Fruit fly (Drosophila melanogaster): Measurements from ENCODE around the gene CG14383.

The CG14383 gene

DNA sequence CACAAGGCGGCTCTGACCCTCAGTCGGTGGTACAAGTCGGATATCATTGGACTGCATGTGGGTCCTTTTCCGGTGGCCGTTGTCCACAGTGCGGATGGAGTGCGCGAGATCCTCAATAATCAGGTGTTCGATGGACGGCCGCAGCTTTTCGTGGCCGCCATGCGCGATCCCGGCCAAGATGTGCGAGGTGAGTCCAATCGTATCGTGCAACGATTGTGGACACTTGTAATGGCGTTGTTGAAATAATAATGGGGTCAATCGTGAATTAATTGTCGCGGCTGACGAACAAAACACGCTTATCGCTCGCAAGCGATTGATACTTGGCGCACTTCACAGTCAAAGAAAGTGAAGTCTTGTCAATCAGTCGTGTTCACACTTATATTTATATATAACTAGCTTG is 24.3 kb downstream of the CG14383 start:
- no peak for TF ChIP-seq insv (optimal IDR thresholded peaks at IDR 0.05)
- TF ChIP-seq Sin3A (optimal IDR thresholded peaks at IDR 0.05), result no peak
- TF ChIP-seq ttk (optimal IDR thresholded peaks at IDR 0.05), result no peak
- TF ChIP-seq h (optimal IDR thresholded peaks at IDR 0.05), result no peak
- TF ChIP-seq Myc (optimal IDR thresholded peaks at IDR 0.05), result no peak
- no peak for TF ChIP-seq psq (optimal IDR thresholded peaks at IDR 0.05)

DNA sequence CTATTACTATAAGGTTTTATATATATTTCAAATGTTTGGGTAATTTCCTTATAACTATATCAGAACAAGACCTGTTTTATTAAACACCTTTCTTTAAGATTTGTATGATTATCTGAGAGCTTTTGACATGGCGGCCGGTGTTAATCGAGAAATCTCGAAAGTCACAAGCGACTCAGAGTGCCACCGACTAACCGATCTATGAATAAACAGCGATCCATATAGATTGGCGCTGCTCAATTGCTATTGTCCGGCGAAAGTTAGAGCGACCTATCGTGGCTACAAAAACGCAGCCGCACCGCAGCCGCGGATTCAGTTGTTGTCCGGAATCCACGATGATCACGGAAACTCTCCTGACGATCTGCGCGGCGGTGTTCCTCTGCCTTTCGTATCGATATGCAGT is 24.8 kb downstream of the CG14383 start, which contains the start of gene Cyp304a1:
Gene Cyp304a1 (plus strand): TSS at position 301 of the 400 bp plus-strand sequence.
- TF ChIP-seq h (optimal IDR thresholded peaks at IDR 0.05), result no peak
- TF ChIP-seq ttk (optimal IDR thresholded peaks at IDR 0.05), result no peak
- no peak for TF ChIP-seq psq (optimal IDR thresholded peaks at IDR 0.05)
- TF ChIP-seq Sin3A (optimal IDR thresholded peaks at IDR 0.05), result no peak
- no peak for TF ChIP-seq insv (optimal IDR thresholded peaks at IDR 0.05)
- no peak for TF ChIP-seq Myc (optimal IDR thresholded peaks at IDR 0.05)

DNA sequence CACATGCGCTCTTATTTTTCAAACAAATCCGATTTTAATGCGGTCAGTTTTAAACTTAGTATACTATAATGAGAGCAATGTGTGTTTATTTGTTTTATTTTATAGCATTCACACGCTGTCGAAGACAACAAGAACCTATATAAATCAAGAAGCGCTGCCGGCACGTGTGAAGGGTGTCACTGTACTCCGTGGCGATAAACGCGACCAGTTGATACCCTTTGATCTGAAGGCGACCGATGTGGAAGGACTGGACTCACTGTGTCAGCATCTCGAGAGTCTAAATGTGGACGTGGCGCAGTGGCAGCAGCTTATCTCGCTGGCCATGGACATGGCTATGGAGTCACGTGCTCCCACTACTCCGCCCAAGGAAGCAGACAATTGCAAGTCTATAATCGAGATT is 25.7 kb downstream of the CG14383 start:
- TF ChIP-seq ttk (optimal IDR thresholded peaks at IDR 0.05) (no peak), insv (optimal IDR thresholded peaks at IDR 0.05) (no peak), h (optimal IDR thresholded peaks at IDR 0.05) (no peak), Myc (optimal IDR thresholded peaks at IDR 0.05) (no peak), psq (optimal IDR thresholded peaks at IDR 0.05) (no peak), Sin3A (optimal IDR thresholded peaks at IDR 0.05) (no peak)

DNA sequence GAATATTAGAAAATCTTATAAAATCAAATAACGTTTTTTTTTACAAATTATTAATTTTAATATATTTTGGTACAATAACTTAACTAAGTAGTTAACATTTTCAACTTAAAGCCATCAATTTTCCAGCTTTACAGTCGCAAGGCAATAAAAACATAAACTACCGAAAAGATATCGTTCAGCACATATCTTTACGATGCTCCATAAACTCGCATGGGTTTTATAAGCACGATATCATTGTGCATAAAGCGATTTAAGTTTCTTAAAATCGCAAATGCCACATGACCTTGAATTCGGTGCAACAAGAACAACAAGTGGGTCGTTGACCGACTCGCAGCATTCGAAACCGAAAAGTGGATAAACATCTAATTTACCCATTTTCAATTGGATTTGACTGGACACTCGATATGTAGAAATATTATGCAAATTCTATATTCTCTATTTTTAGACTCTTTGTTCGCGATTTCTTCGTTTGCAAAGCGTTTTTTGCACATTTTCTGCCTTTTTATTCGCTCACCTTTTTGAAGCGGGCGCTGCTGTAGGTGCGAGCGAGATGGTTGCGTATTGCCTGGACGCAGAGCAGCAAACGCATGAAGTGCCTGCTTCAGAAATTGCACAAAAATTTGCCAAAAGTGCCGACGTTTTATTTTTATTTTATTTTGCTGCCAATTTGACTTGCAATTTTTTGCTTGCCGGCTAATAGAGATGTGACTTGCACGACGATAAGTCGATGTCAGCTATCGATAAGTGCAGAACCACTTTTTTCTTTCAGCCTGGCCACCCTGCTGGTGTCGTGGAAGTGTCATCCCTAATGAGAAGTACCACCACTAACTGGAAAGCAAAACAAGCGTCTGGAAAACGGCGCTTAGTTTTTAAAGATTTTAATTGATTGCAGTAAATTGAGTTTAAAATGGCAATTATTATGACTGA is 27.1 kb downstream of the CG14383 start, which contains the start of gene Spc25:
Gene Spc25 (plus strand): TSS at position 817 of the 927 bp plus-strand sequence.
- no peak for TF ChIP-seq insv (optimal IDR thresholded peaks at IDR 0.05)
- TF ChIP-seq Myc (optimal IDR thresholded peaks at IDR 0.05), result no peak
- TF ChIP-seq h (optimal IDR thresholded peaks at IDR 0.05), result no peak
- TF ChIP-seq ttk (optimal IDR thresholded peaks at IDR 0.05), result no peak
- TF ChIP-seq Sin3A (optimal IDR thresholded peaks at IDR 0.05), result no peak
- TF ChIP-seq psq (optimal IDR thresholded peaks at IDR 0.05), result no peak

DNA sequence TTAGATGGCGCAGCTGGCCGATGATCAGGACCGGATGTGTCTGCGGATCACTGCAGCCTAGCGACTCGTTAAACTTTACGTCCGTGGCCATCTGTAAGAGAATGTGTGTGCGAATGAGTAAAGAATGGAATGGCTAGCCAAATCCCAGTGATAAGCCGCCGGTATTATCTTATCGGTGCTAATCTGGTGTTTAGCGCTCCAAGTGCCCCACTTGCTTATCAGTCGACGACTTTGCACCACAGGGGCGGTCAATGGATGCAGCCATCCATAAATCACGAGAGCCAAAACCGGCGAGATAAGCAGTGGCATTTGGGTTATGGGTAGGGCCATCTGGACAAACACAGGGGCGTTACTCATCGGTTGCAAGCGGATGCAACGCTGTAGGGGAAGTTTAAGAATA is 28.1 kb downstream of the CG14383 start:
- TF ChIP-seq Myc (optimal IDR thresholded peaks at IDR 0.05), result no peak
- TF ChIP-seq ttk (optimal IDR thresholded peaks at IDR 0.05), result no peak
- TF ChIP-seq insv (optimal IDR thresholded peaks at IDR 0.05), result no peak
- TF ChIP-seq h (optimal IDR thresholded peaks at IDR 0.05), result no peak
- no peak for TF ChIP-seq Sin3A (optimal IDR thresholded peaks at IDR 0.05)
- no peak for TF ChIP-seq psq (optimal IDR thresholded peaks at IDR 0.05)

DNA sequence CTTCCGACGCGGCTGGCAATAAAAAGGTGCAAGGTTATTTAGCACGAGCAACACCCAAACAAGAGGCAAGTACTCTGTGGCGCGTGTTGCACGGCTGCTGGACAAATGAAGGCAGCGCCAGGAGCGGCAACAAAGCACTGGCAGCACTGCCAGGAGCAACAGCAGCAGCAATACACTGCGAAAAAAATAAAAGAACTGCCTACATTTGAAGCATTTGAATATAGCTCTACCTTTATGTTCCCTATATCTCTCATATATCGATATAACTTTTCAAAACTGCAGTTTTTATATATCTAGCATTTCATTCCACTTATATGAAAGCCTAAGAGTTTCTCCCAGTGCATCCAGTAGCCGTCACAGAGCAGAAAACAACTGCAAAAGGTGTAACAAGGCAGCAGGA is 30.9 kb downstream of the CG14383 start:
- TF ChIP-seq Myc (optimal IDR thresholded peaks at IDR 0.05) (no peak), psq (optimal IDR thresholded peaks at IDR 0.05) (no peak), insv (optimal IDR thresholded peaks at IDR 0.05) (no peak), h (optimal IDR thresholded peaks at IDR 0.05) (no peak), Sin3A (optimal IDR thresholded peaks at IDR 0.05) (no peak), ttk (optimal IDR thresholded peaks at IDR 0.05) (no peak)

Data from Kc167 (cell line).